Worm (Caenorhabditis elegans) whole organism, midembryonic: Measurements from ENCODE around the gene cul-5.

Experiments used
- T22C8.4 ChIP-seq: fragments of 200-800 bp; sonication (Bioruptor generic); IDR thresholded peaks from 2 replicates; pipeline ENCODE4 v1.3.6; 2022; ENCODE audit warnings: missing genetic modification characterization, missing compliant biosample characterization
- cog-1 ChIP-seq: sonication (generic microtip); optimal IDR thresholded peaks from 2 replicates; lab custom pipeline; 2016; ENCODE audit warnings: missing genetic modification characterization, missing compliant biosample characterization
- flt-1 ChIP-seq: fragments of 200-800 bp; sonication (Bioruptor generic); IDR thresholded peaks from 2 replicates; pipeline ENCODE4 v1.3.6; 2022; ENCODE audit warnings: missing genetic modification characterization, missing compliant biosample characterization
- med-1 ChIP-seq: sonication (generic microtip); optimal IDR thresholded peaks from 2 replicates; lab custom pipeline; 2017; ENCODE audit warnings: missing genetic modification characterization, mild to moderate bottlenecking, missing compliant biosample characterization, antibody characterized with exemption, missing genetic modification reagents; ENCODE audit not compliant: insufficient read depth
- ref-1 ChIP-seq: fragments of 200-800 bp; sonication (Bioruptor generic); conservative IDR thresholded peaks from 2 replicates; pipeline ENCODE4 v1.3.6; 2022; ENCODE audit warnings: missing genetic modification reagents, missing genetic modification characterization, missing compliant biosample characterization
- tab-1 ChIP-seq: fragments of 200-800 bp; sonication (Bioruptor generic); IDR thresholded peaks from 2 replicates; pipeline ENCODE4 v1.3.6; 2022; ENCODE audit warnings: missing genetic modification characterization, missing compliant biosample characterization
- ztf-23 ChIP-seq: fragments of 200-800 bp; sonication (Bioruptor generic); IDR thresholded peaks from 2 replicates; pipeline ENCODE4 v1.3.6; 2022; ENCODE audit warnings: missing genetic modification reagents, missing genetic modification characterization, missing compliant biosample characterization
- ztf-29 ChIP-seq: fragments of 200-800 bp; sonication (Bioruptor generic); IDR thresholded peaks from 2 replicates; pipeline ENCODE4 v1.3.6; 2022; ENCODE audit warnings: missing genetic modification reagents, missing genetic modification characterization, missing compliant biosample characterization

DNA sequence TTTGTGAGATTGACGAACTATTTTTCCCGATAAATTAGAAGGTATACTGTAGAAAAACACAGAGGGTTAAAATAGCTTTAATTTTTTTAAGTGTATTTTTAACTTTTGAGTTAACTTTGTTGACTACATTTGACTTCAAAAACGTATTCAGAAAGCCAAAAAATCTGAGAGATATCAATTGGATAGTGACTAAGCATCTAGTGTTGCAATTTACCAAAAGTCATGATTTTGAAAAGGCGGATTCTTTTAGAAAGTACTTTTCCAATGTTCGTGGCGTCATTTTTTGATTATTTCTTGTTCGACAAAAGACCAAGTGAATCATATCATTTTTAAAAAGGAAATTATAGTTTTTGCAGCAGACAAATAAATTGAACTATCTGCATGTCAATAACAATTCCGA, 10.5 kb upstream of the cul-5 start:
- no peak for TF ChIP-seq ztf-29 (GFP tag; lab: Robert Waterston, UW)
- no peak for TF ChIP-seq med-1 (GFP tag; lab: Kevin White, UChicago)
- no peak for TF ChIP-seq tab-1 (GFP tag; lab: Robert Waterston, UW)
- TF ChIP-seq T22C8.4 (GFP tag; lab: Robert Waterston, UW) = no peak
- no peak for TF ChIP-seq cog-1 (tag; lab: Kevin White, UChicago)
- TF ChIP-seq flt-1 = no peak
- no peak for TF ChIP-seq ztf-23 (GFP tag; lab: Robert Waterston, UW)
- no peak for TF ChIP-seq ref-1 (GFP tag; lab: Robert Waterston, UW)
